Worm (Caenorhabditis elegans) whole organism, L4/young adult: ENCODE results near the gene ttr-19.

Experiments used
- W03F9.2 ChIP-seq: fragments of 150-350 bp; optimal IDR thresholded peaks from 2 replicates; lab custom pipeline; 2014; ENCODE audit warnings: missing biosample characterization, missing genetic modification characterization
- dao-5 ChIP-seq: sonication (generic microtip); optimal IDR thresholded peaks from 2 replicates; lab custom pipeline; 2016; ENCODE audit warnings: missing genotype, missing genetic modification characterization, moderate library complexity, missing compliant biosample characterization
- him-1 ChIP-seq: sonication (generic microtip); optimal IDR thresholded peaks from 2 replicates; lab custom pipeline; 2016; ENCODE audit warnings: missing genotype, missing genetic modification reagents, missing genetic modification characterization, missing compliant biosample characterization

DNA sequence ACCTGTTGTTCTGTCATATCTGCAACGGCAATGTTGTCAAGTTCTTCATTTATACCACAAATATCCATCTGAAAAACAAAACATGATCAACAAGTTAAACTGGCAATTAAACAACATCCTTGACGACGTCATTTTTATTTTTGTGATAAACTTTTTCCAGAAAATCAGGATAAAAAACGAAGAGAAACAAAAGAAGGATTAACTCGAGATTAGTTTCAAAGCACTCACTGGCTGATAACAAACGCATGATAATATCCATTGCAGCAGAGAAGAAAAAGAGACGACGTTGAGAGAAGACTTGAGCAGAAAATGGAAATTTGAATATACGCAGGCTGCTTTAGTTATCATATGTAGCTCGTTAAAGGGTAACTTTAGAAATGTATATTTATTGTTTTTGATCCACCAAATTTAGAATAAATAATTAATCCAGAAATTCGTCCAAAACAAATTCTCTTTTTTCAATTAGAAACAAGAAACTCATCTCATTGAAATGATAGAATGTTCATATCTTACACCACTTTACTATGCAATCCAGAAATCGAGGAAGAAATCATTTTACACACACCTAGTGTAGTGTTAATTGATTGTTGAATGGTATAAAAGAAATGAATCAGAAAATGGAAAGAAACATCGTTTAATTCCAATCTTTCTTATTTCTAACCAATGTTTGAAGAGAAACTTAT is 14.0 kb upstream of the ttr-19 start, which contains the start of the genes C12D8.21 and col-148:
- no peak for TF ChIP-seq dao-5
- no peak for TF ChIP-seq W03F9.2
- TF ChIP-seq him-1, result no peak
